Worm (Caenorhabditis elegans): ENCODE measurements around the gene nhr-21.

DNA sequence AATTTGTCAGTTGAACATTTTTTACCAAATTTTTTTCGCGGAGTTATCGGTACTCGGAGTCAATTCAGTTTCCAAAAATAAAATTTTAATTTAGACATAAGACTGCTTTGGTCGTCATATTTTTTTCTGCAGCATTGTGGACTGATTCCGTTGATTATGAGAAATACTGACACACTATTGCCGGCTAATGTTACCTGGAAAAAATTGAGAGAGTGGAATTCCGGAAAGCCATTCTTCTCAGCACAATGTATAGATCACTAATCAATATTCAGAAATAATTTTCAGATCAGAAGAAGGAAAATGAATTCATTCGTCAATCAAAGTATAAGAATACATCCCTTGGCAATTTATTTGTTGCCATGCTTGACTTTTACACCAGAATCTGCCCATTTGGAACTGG lies 40.0 kb downstream of the nhr-21 start, which contains the start of gene C07D10.6:
- TF ChIP-seq ceh-22 (tag; optimal IDR thresholded peaks at IDR 0.05), result no peak
- no peak for TF ChIP-seq madf-2 (tag; optimal IDR thresholded peaks at IDR 0.05)
- TF ChIP-seq syd-9 (tag; optimal IDR thresholded peaks at IDR 0.05), result no peak
- TF ChIP-seq eyg-1 (tag; optimal IDR thresholded peaks at IDR 0.05), result no peak
- TF ChIP-seq fkh-6 (tag; optimal IDR thresholded peaks at IDR 0.05), result no peak
- no peak for TF ChIP-seq pqm-1 (tag; optimal IDR thresholded peaks at IDR 0.05)
- no peak for TF ChIP-seq nhr-11 (tag; optimal IDR thresholded peaks at IDR 0.05)
- no peak for TF ChIP-seq pag-3 (tag; optimal IDR thresholded peaks at IDR 0.05; ENCODE audit: borderline replicate concordance)
- TF ChIP-seq ceh-45 (GFP tag; IDR thresholded peaks at IDR 0.05), result no peak

Data from whole organism, late embryonic.